Worm (Caenorhabditis elegans): ENCODE results near the gene C04B4.5.

C04B4.5 gene

ce11 chrX:12320737-12321136, 32.6 kb upstream of the C04B4.5 start, which contains the start of gene ceh-40:
ceh-40 (minus strand) TSS chrX:12320777.
- TF ChIP-seq nhr-237 (tag; optimal IDR thresholded peaks at IDR 0.05) (no peak), sptf-1 (tag; optimal IDR thresholded peaks at IDR 0.05) (no peak), nhr-2 (tag; optimal IDR thresholded peaks at IDR 0.05) (peak; percentile 74), lsy-2 (tag; optimal IDR thresholded peaks at IDR 0.05) (no peak), tbx-8 (GFP tag; optimal IDR thresholded peaks at IDR 0.05) (no peak), unc-120 (tag; optimal IDR thresholded peaks at IDR 0.05; ENCODE audit: poor library complexity, severe bottlenecking) (no peak), ham-2 (GFP tag; optimal IDR thresholded peaks at IDR 0.05) (no peak), unc-62 (GFP tag; optimal IDR thresholded peaks at IDR 0.05) (peak; percentile 51), ceh-39 (tag; optimal IDR thresholded peaks at IDR 0.05) (peak; percentile 63), drap-1 (GFP tag; optimal IDR thresholded peaks at IDR 0.05) (no peak), zip-8 (tag; optimal IDR thresholded peaks at IDR 0.05) (peak; percentile 50), ces-1 (GFP tag; optimal IDR thresholded peaks at IDR 0.05) (no peak), cnd-1 (tag; optimal IDR thresholded peaks at IDR 0.05) (peak; percentile 36), flh-1 (GFP tag; optimal IDR thresholded peaks at IDR 0.05) (no peak), nhr-12 (tag; optimal IDR thresholded peaks at IDR 0.05) (no peak), bed-3 (GFP tag; optimal IDR thresholded peaks at IDR 0.05) (no peak), ztf-11 (tag; optimal IDR thresholded peaks at IDR 0.05) (no peak), mep-1 (tag; optimal IDR thresholded peaks at IDR 0.05) (no peak), unc-39 (tag; optimal IDR thresholded peaks at IDR 0.05) (no peak), lin-13 (tag; optimal IDR thresholded peaks at IDR 0.05) (no peak)

- TF ChIP-seq ham-2 (GFP tag; optimal IDR thresholded peaks at IDR 0.05) (no peak), nhr-76 (tag; optimal IDR thresholded peaks at IDR 0.05) (no peak), mep-1 (tag; optimal IDR thresholded peaks at IDR 0.05) (no peak), unc-120 (tag; optimal IDR thresholded peaks at IDR 0.05; ENCODE audit: poor library complexity, severe bottlenecking) (no peak), elt-3 (tag; optimal IDR thresholded peaks at IDR 0.05) (no peak), unc-62 (GFP tag; optimal IDR thresholded peaks at IDR 0.05) (no peak), nhr-28 (tag; optimal IDR thresholded peaks at IDR 0.05) (no peak), drap-1 (GFP tag; optimal IDR thresholded peaks at IDR 0.05) (no peak), ceh-39 (tag; optimal IDR thresholded peaks at IDR 0.05) (no peak), lsy-2 (tag; optimal IDR thresholded peaks at IDR 0.05) (no peak), bed-3 (GFP tag; optimal IDR thresholded peaks at IDR 0.05) (no peak)
Observed at ce11 chrX:12317560-12317959, 29.4 kb upstream of the C04B4.5 start.

DNA sequence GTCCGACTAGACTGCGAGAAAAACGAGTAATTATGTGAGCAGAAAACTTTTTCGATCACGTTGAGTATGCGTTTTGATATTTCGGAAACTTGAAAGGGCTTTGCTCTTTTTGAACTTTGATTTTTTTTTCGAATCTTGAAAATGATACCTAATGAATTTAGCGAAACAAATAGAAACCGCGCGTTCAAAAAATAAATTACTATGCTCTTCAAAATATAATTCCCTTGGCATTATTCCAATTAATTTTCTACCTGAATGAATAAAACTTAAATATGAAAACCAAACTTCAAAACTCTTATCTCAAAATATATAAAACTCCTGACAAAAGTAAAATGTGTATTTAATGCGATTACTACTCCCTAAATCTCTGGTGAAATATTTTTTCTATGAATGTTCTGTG, 27.1 kb upstream of the C04B4.5 start, which contains the start of gene xtr-2:
TSS of gene xtr-2 (plus strand) at position 301 of the 400 bp plus-strand sequence.
- no peak for TF ChIP-seq sptf-1 (tag; optimal IDR thresholded peaks at IDR 0.05)
- no peak for TF ChIP-seq unc-120 (tag; optimal IDR thresholded peaks at IDR 0.05; ENCODE audit: poor library complexity, severe bottlenecking)
- TF ChIP-seq flh-1 (GFP tag; optimal IDR thresholded peaks at IDR 0.05), result no peak
- no peak for TF ChIP-seq tbx-8 (GFP tag; optimal IDR thresholded peaks at IDR 0.05)
- no peak for TF ChIP-seq nhr-2 (tag; optimal IDR thresholded peaks at IDR 0.05)
- TF ChIP-seq ceh-39 (tag; optimal IDR thresholded peaks at IDR 0.05), result no peak

- no peak for TF ChIP-seq lin-13 (tag; optimal IDR thresholded peaks at IDR 0.05)
- no peak for TF ChIP-seq snpc-4 (tag; optimal IDR thresholded peaks at IDR 0.05)
- no peak for TF ChIP-seq nhr-28 (tag; optimal IDR thresholded peaks at IDR 0.05)
- no peak for TF ChIP-seq mls-2 (tag; optimal IDR thresholded peaks at IDR 0.05)
- TF ChIP-seq drap-1 (GFP tag; optimal IDR thresholded peaks at IDR 0.05), result no peak
- no peak for TF ChIP-seq nhr-237 (tag; optimal IDR thresholded peaks at IDR 0.05)
- no peak for TF ChIP-seq lsy-2 (tag; optimal IDR thresholded peaks at IDR 0.05)
- no peak for TF ChIP-seq ham-2 (GFP tag; optimal IDR thresholded peaks at IDR 0.05)
- no peak for TF ChIP-seq elt-3 (tag; optimal IDR thresholded peaks at IDR 0.05)
- no peak for TF ChIP-seq ceh-83 (GFP tag; optimal IDR thresholded peaks at IDR 0.05)
- no peak for TF ChIP-seq hlh-1 (tag; optimal IDR thresholded peaks at IDR 0.05)
Observed at ce11 chrX:12314395-12314794, 26.2 kb upstream of the C04B4.5 start.

- TF ChIP-seq bed-3 (GFP tag; optimal IDR thresholded peaks at IDR 0.05) (no peak), nhr-76 (tag; optimal IDR thresholded peaks at IDR 0.05) (no peak), ceh-43 (GFP tag; optimal IDR thresholded peaks at IDR 0.05) (no peak), unc-39 (tag; optimal IDR thresholded peaks at IDR 0.05) (no peak), elt-1 (tag; optimal IDR thresholded peaks at IDR 0.05; ENCODE audit: borderline replicate concordance, insufficient read depth) (no peak), ces-1 (GFP tag; optimal IDR thresholded peaks at IDR 0.05) (no peak), drap-1 (GFP tag; optimal IDR thresholded peaks at IDR 0.05) (no peak), nhr-237 (tag; optimal IDR thresholded peaks at IDR 0.05) (no peak), nhr-28 (tag; optimal IDR thresholded peaks at IDR 0.05) (no peak), ztf-11 (tag; optimal IDR thresholded peaks at IDR 0.05) (no peak), mep-1 (tag; optimal IDR thresholded peaks at IDR 0.05) (no peak), hlh-1 (tag; optimal IDR thresholded peaks at IDR 0.05) (no peak), tbx-8 (GFP tag; optimal IDR thresholded peaks at IDR 0.05) (no peak), lsy-2 (tag; optimal IDR thresholded peaks at IDR 0.05) (no peak), elt-3 (tag; optimal IDR thresholded peaks at IDR 0.05) (no peak), unc-120 (tag; optimal IDR thresholded peaks at IDR 0.05; ENCODE audit: poor library complexity, severe bottlenecking) (no peak), unc-62 (GFP tag; optimal IDR thresholded peaks at IDR 0.05) (no peak), nhr-2 (tag; optimal IDR thresholded peaks at IDR 0.05) (no peak), M03D4.4 (tag; optimal IDR thresholded peaks at IDR 0.05) (no peak)
Observed at ce11 chrX:12313779-12314178, 25.6 kb upstream of the C04B4.5 start.

All from whole organism, mixed stage, embryonic.